Worm (Caenorhabditis elegans) whole organism, early embryonic: ENCODE measurements around the gene Y43F8C.9.
A peak's percentile ranks its signal among the peaks of the same experiment; 100 is the strongest.

Experiments used
- B0310.2 ChIP-seq: sonication (generic microtip); optimal IDR thresholded peaks from 2 replicates; lab custom pipeline; 2016; ENCODE audit warnings: mild to moderate bottlenecking, missing genetic modification characterization, missing compliant biosample characterization
- F13C5.2 ChIP-seq: sonication (generic microtip); optimal IDR thresholded peaks from 2 replicates; lab custom pipeline; 2017; ENCODE audit warnings: mild to moderate bottlenecking, missing genetic modification characterization, inconsistent platforms, missing compliant biosample characterization
- aly-1 ChIP-seq: sonication (generic microtip); optimal IDR thresholded peaks from 2 replicates; lab custom pipeline; 2016; ENCODE audit warnings: missing genetic modification characterization, missing compliant biosample characterization
- ama-1 ChIP-seq: fragments of 150-350 bp; optimal IDR thresholded peaks from 2 replicates; lab custom pipeline; 2014
- ceh-13 ChIP-seq: fragments of 200-800 bp; sonication (Bioruptor generic); optimal IDR thresholded peaks from 2 replicates; lab custom pipeline; 2018; ENCODE audit warnings: mild to moderate bottlenecking, missing genetic modification characterization, missing compliant biosample characterization
- ceh-36 ChIP-seq: sonication (generic microtip); optimal IDR thresholded peaks from 2 replicates; lab custom pipeline; 2016; ENCODE audit warnings: missing genetic modification characterization, inconsistent platforms, missing compliant biosample characterization
- ets-7 ChIP-seq: sonication (generic microtip); optimal IDR thresholded peaks from 2 replicates; lab custom pipeline; 2016; ENCODE audit warnings: missing genotype, missing genetic modification characterization, missing compliant biosample characterization
- flt-1 ChIP-seq: fragments of 200-800 bp; sonication (Bioruptor generic); IDR thresholded peaks from 2 replicates; pipeline ENCODE4 v1.3.6; 2022; ENCODE audit warnings: missing genetic modification characterization, missing compliant biosample characterization
- hmbx-1 ChIP-seq: sonication (generic microtip); optimal IDR thresholded peaks from 2 replicates; lab custom pipeline; 2016; ENCODE audit warnings: mild to moderate bottlenecking, missing genetic modification characterization, missing compliant biosample characterization
- hmg-4 ChIP-seq: fragments of 200-800 bp; sonication (Bioruptor generic); optimal IDR thresholded peaks from 2 replicates; lab custom pipeline; 2018; ENCODE audit warnings: mild to moderate bottlenecking, missing genetic modification characterization, missing compliant biosample characterization
- hnd-1 ChIP-seq: sonication (generic microtip); optimal IDR thresholded peaks from 2 replicates; lab custom pipeline; 2016; ENCODE audit warnings: missing genetic modification characterization, missing compliant biosample characterization
- pes-1 ChIP-seq: fragments of 200-800 bp; sonication (Bioruptor generic); IDR thresholded peaks from 2 replicates; pipeline ENCODE4 v1.3.6; 2022; ENCODE audit warnings: missing genetic modification reagents, missing genetic modification characterization, missing compliant biosample characterization
- scrt-1 ChIP-seq: fragments of 200-800 bp; sonication (Bioruptor generic); IDR thresholded peaks from 2 replicates; pipeline ENCODE4 v1.3.6; 2022; ENCODE audit warnings: missing genetic modification characterization, missing compliant biosample characterization
- sea-1 ChIP-seq: fragments of 200-800 bp; sonication (Bioruptor generic); conservative IDR thresholded peaks from 2 replicates; pipeline ENCODE4 v1.3.6; 2022; ENCODE audit warnings: missing genetic modification characterization, missing compliant biosample characterization
- tbx-11 ChIP-seq: fragments of 200-800 bp; sonication (Bioruptor generic); IDR thresholded peaks from 2 replicates; pipeline ENCODE4 v1.3.6; 2022; ENCODE audit warnings: missing genetic modification characterization, missing compliant biosample characterization
- tbx-37 ChIP-seq: fragments of 200-800 bp; sonication (Bioruptor generic); conservative IDR thresholded peaks from 2 replicates; pipeline ENCODE4 v1.3.6; 2022; ENCODE audit warnings: missing genetic modification reagents, missing genetic modification characterization, missing compliant biosample characterization
- tra-4 ChIP-seq: sonication (generic microtip); optimal IDR thresholded peaks from 2 replicates; lab custom pipeline; 2017; ENCODE audit warnings: missing genetic modification characterization, missing compliant biosample characterization

Gene Y43F8C.9

DNA sequence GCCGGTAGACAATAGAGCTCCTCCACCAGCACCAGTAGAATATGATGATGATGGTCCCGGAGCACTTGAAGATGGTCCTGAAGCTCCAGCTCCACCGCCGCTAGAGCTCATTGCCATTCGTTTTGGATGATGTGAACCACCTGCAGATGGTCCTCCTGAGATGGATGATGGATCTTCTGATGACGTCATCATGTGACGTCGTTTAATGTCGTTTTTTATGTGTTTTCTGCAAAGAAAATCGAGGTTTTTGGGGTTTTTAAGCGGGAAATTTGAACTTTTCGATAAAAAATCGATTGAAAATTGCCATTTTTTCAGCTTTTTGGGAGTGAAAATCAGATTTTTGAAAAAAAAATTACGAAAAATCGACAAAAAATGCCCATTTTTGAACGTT lies 9.7 kb upstream of the Y43F8C.9 start:
- TF ChIP-seq F13C5.2, result no peak
- TF ChIP-seq flt-1 (GFP tag; lab: Robert Waterston, UW), result no peak
- no peak for TF ChIP-seq tbx-37
- TF ChIP-seq ets-7 (tag; lab: Kevin White, UChicago), result no peak
- no peak for TF ChIP-seq ama-1 (lab: Kevin White, UChicago)
- TF ChIP-seq tra-4 (tag; lab: Kevin White, UChicago), result no peak
- TF ChIP-seq scrt-1 (GFP tag; lab: Robert Waterston, UW), result no peak
- no peak for TF ChIP-seq ceh-36
- TF ChIP-seq aly-1 (tag; lab: Kevin White, UChicago), result no peak
- TF ChIP-seq hnd-1 (tag; lab: Kevin White, UChicago), result no peak
- TF ChIP-seq hmbx-1, result no peak
- no peak for TF ChIP-seq hmg-4 (GFP tag; lab: Kevin White, UChicago)
- no peak for TF ChIP-seq ceh-13 (GFP tag; lab: Kevin White, UChicago)

DNA sequence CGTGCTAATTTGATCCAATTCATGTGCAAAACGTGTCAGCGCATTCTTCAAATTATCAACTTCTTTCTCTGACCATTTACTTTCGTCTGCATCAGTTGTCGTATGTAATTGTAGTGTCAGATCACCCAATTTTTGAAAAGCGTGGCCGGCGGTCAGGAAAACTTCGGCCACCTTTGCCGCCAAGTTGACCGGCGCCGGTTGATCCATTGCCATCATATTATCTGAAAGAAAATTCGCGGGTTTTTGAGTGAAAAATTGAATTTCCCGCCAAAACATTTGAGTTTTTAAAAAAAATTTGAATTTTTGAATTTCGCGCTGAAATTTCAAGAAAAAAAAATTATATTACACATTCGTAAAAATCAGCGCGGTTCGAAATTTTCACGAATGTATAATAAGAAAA lies 8.0 kb upstream of the Y43F8C.9 start:
- TF ChIP-seq aly-1 (tag; lab: Kevin White, UChicago) (no peak), ceh-36 (no peak), hmg-4 (GFP tag; lab: Kevin White, UChicago) (no peak), flt-1 (GFP tag; lab: Robert Waterston, UW) (no peak), pes-1 (no peak), tra-4 (tag; lab: Kevin White, UChicago) (no peak), ama-1 (lab: Kevin White, UChicago) (no peak), ceh-13 (GFP tag; lab: Kevin White, UChicago) (no peak), hnd-1 (tag; lab: Kevin White, UChicago) (no peak), tbx-37 (no peak), F13C5.2 (no peak), tbx-11 (no peak), ets-7 (tag; lab: Kevin White, UChicago) (no peak), B0310.2 (tag; lab: Kevin White, UChicago) (no peak), scrt-1 (GFP tag; lab: Robert Waterston, UW) (no peak), sea-1 (no peak), hmbx-1 (no peak)

- TF ChIP-seq tbx-37 (no peak), tra-4 (tag; lab: Kevin White, UChicago) (no peak), aly-1 (tag; lab: Kevin White, UChicago) (no peak), B0310.2 (tag; lab: Kevin White, UChicago) (no peak), pes-1 (no peak), sea-1 (no peak), ceh-13 (GFP tag; lab: Kevin White, UChicago) (no peak), hnd-1 (tag; lab: Kevin White, UChicago) (no peak), scrt-1 (GFP tag; lab: Robert Waterston, UW) (no peak), ama-1 (lab: Kevin White, UChicago) (no peak), tbx-11 (no peak), ets-7 (tag; lab: Kevin White, UChicago) (no peak), ceh-36 (no peak), F13C5.2 (no peak), hmbx-1 (no peak), flt-1 (GFP tag; lab: Robert Waterston, UW) (no peak), hmg-4 (GFP tag; lab: Kevin White, UChicago) (no peak)
Observed at ce11 chrV:19640808-19641207, 5.1 kb upstream of the Y43F8C.9 start, which contains the start of gene Y43F8C.6. Gene Y43F8C.6, minus strand, starts transcription at chrV:19640908.

DNA sequence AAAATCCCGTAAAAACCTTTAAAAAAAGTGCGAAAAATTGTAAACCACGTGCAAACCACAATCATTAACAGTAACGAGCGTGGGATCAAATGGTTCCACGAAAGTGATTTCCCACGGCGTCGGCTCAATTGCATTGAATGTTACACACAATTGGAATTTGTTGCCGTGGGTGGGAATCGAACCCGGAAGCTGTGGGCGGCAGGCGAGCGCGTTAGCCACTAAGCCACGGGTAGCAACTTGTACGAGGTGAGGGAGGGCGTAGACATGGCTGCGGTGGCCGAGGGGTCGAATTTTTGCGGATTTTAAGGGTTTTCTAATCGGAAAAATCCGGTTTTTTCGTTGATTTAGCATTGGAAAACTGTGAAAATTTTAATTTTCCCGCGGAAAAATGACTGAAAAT lies 2.9 kb upstream of the Y43F8C.9 start:
- TF ChIP-seq tra-4 (tag; lab: Kevin White, UChicago), result peak; percentile 94
- TF ChIP-seq ceh-36, result peak; percentile 98
- peak; percentile 100 for TF ChIP-seq F13C5.2
- TF ChIP-seq sea-1, result peak; percentile 99
- TF ChIP-seq scrt-1 (GFP tag; lab: Robert Waterston, UW), result peak; percentile 99
- TF ChIP-seq tbx-11, result peak; percentile 99
- peak; percentile 98 for TF ChIP-seq pes-1
- peak; percentile 99 for TF ChIP-seq aly-1 (tag; lab: Kevin White, UChicago)
- TF ChIP-seq ceh-13 (GFP tag; lab: Kevin White, UChicago), result peak; percentile 99
- TF ChIP-seq hmbx-1, result peak; percentile 93
- peak; percentile 15 for TF ChIP-seq ama-1 (lab: Kevin White, UChicago)
- peak; percentile 93 for TF ChIP-seq hnd-1 (tag; lab: Kevin White, UChicago)
- TF ChIP-seq tbx-37, result peak; percentile 98
- peak; percentile 95 for TF ChIP-seq ets-7 (tag; lab: Kevin White, UChicago)
- peak; percentile 99 for TF ChIP-seq hmg-4 (GFP tag; lab: Kevin White, UChicago)
- peak; percentile 98 for TF ChIP-seq B0310.2 (tag; lab: Kevin White, UChicago)
- peak; percentile 99 for TF ChIP-seq flt-1 (GFP tag; lab: Robert Waterston, UW)

DNA sequence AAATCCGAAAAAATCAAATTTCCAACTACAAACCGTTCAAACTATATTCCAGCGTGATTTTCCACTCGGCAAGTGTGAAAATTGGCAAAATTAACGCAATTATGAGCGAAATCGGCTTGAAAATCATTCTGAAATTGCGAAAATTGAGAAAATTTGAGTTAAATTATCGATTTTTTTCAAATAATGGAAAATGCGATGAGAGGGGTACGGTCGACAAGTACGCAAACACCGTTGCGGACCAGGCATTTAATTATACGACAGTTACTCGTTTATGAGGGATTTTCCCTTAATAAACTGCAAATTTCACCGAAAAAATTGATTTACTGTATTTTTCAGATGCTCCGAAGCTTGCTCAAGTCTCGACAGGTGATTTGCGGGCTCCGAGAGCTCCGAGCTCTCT lies 2.0 kb upstream of the Y43F8C.9 start, which contains the start of the genes Y43F8C.7 and mrps-28:
Gene Y43F8C.7, minus strand, starts transcription at position 128 of the 400 bp plus-strand sequence.
Gene mrps-28, plus strand, starts transcription at position 337 of the 400 bp plus-strand sequence.
- TF ChIP-seq scrt-1 (GFP tag; lab: Robert Waterston, UW) (no peak), ets-7 (tag; lab: Kevin White, UChicago) (no peak), F13C5.2 (no peak), sea-1 (no peak), tbx-11 (no peak), tra-4 (tag; lab: Kevin White, UChicago) (no peak), pes-1 (no peak), B0310.2 (tag; lab: Kevin White, UChicago) (no peak), tbx-37 (no peak), ceh-13 (GFP tag; lab: Kevin White, UChicago) (no peak)

ce11 chrV:19655151-19655550 lies 9.2 kb downstream of the Y43F8C.9 start, which contains the start of gene dmd-3:
Gene dmd-3, minus strand, starts transcription at chrV:19655251.
- TF ChIP-seq tbx-37, result no peak
- TF ChIP-seq scrt-1 (GFP tag; lab: Robert Waterston, UW), result no peak

DNA sequence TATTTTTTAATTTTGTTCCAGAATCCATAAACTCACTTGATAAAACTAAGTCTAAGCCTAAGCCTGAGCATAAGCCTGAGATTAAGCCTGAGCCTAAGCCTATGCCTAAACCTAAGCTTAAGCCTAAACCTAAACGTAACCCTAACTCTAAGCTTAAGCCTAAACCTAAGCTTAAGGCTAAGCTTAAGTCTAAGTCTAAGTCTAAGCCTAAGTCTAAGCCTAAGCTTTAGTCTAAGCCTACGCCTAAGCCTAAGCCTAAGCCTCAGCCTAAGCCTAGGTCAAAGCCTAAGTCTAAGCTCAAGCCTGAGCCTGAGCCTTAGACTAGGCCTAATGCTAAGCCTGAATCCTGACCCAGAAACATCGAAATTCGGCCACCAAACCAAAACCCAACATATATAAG lies 18.7 kb downstream of the Y43F8C.9 start:
- TF ChIP-seq pes-1, result no peak
- peak; percentile 71 for TF ChIP-seq ceh-36
- TF ChIP-seq hmbx-1, result no peak
- no peak for TF ChIP-seq scrt-1 (GFP tag; lab: Robert Waterston, UW)
- no peak for TF ChIP-seq hmg-4 (GFP tag; lab: Kevin White, UChicago)

DNA sequence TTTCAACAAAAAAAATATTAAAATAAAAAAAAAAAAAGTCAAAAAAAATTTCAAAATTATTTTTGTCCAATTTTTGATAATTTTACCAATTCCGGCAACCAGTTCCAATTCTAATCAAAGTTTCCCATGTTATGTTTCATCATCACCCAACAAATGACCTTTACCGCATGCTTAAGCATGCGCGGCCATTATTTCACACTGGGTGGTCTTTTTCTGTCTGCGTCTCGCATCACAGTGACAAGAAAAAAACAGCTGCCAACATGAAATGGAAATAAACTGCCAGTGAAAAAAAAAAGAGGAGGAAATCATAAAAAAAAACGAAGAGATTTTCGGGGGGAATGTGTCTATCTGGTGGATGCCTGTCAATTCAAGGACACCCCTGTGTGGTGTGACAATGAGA lies 20.4 kb downstream of the Y43F8C.9 start:
- TF ChIP-seq ceh-13 (GFP tag; lab: Kevin White, UChicago), result no peak
- TF ChIP-seq tbx-11, result no peak
- no peak for TF ChIP-seq hmbx-1
- no peak for TF ChIP-seq tbx-37
- no peak for TF ChIP-seq flt-1 (GFP tag; lab: Robert Waterston, UW)
- TF ChIP-seq sea-1, result no peak
- TF ChIP-seq scrt-1 (GFP tag; lab: Robert Waterston, UW), result no peak
- no peak for TF ChIP-seq F13C5.2
- TF ChIP-seq hnd-1 (tag; lab: Kevin White, UChicago), result no peak
- TF ChIP-seq ets-7 (tag; lab: Kevin White, UChicago), result no peak
- no peak for TF ChIP-seq pes-1
- TF ChIP-seq ceh-36, result no peak
- no peak for TF ChIP-seq ama-1 (lab: Kevin White, UChicago)
- TF ChIP-seq B0310.2 (tag; lab: Kevin White, UChicago), result no peak
- TF ChIP-seq aly-1 (tag; lab: Kevin White, UChicago), result no peak
- TF ChIP-seq tra-4 (tag; lab: Kevin White, UChicago), result no peak
- no peak for TF ChIP-seq hmg-4 (GFP tag; lab: Kevin White, UChicago)
